Fruit fly (Drosophila melanogaster) whole organism, larva: ENCODE measurements around the gene CG34453.

Source experiments
- noc ChIP-seq: fragments of 200-800 bp; sonication (Bioruptor generic); optimal IDR thresholded peaks from 3 replicates; lab custom pipeline; 2019; ENCODE audit warnings: missing biosample characterization, mild to moderate bottlenecking, missing genetic modification characterization, moderate library complexity

Gene CG34453

dm6 chr3L:211200-211599 lies 22.0 kb downstream of the CG34453 start, which contains the start of gene Prp4k:
Gene Prp4k, minus strand, starts transcription at chr3L:211457.
- TF ChIP-seq noc = no peak

dm6 chr3L:205723-206284 lies 27.3 kb downstream of the CG34453 start, which contains the start of the genes Gk1 and CG13876:
Gene Gk1, minus strand, starts transcription at chr3L:205844.
Gene CG13876, plus strand, starts transcription at chr3L:206134.
- peak; percentile 98 for TF ChIP-seq noc

dm6 chr3L:203536-204135 lies 29.5 kb downstream of the CG34453 start, which contains the start of gene NitFhit:
Gene NitFhit, plus strand, starts transcription at chr3L:203730.
- TF ChIP-seq noc = peak; percentile 16

- peak; percentile 65 for TF ChIP-seq noc
Observed at dm6 chr3L:199754-200596, 33.2 kb downstream of the CG34453 start, which contains the start of the genes rno and mri. Gene rno, minus strand, starts transcription at chr3L:199762. Gene mri, plus strand, starts transcription at chr3L:200174.

dm6 chr3L:199050-199745 lies 34.0 kb downstream of the CG34453 start:
- TF ChIP-seq noc = no peak

dm6 chr3L:184251-184650 lies 48.9 kb downstream of the CG34453 start, which contains the start of the genes CG34140, Mkp and Mtch:
Gene CG34140, minus strand, starts transcription at chr3L:184424.
Gene Mkp, minus strand, starts transcription at chr3L:184540.
Gene Mtch, plus strand, starts transcription at chr3L:184626.
- no peak for TF ChIP-seq noc
